Fruit fly (Drosophila melanogaster): Measurements from ENCODE around the gene Zip71B.

Zip71B gene

dm6 chr3L:14956288-14957032, 35.6 kb upstream of the Zip71B start (continued):
- no peak for TF ChIP-seq tap (tag; optimal IDR thresholded peaks at IDR 0.05)
- TF ChIP-seq chm (GFP tag; IDR thresholded peaks at IDR 0.05) = no peak
- peak; percentile 20 for TF ChIP-seq CG12219 (GFP tag; optimal IDR thresholded peaks at IDR 0.05)
- no peak for TF ChIP-seq chinmo (GFP tag; IDR thresholded peaks at IDR 0.05; ENCODE audit: partially characterized antibody)
- TF ChIP-seq Scr (GFP tag; IDR thresholded peaks at IDR 0.05; ENCODE audit: partially characterized antibody) = no peak
- TF ChIP-seq Dek (tag; optimal IDR thresholded peaks at IDR 0.05) = no peak
- no peak for TF ChIP-seq CG17612 (GFP tag; IDR thresholded peaks at IDR 0.05)
- no peak for TF ChIP-seq pb (GFP tag; optimal IDR thresholded peaks at IDR 0.05)
- no peak for TF ChIP-seq CG6689 (GFP tag; IDR thresholded peaks at IDR 0.05)
- TF ChIP-seq gce (GFP tag; IDR thresholded peaks at IDR 0.05) = no peak
- TF ChIP-seq CG2120 (GFP tag; optimal IDR thresholded peaks at IDR 0.05) = no peak
- TF ChIP-seq CG5180 (GFP tag; optimal IDR thresholded peaks at IDR 0.05) = no peak
- peak; percentile 39; the same call in 1 of the 2 replicates for TF ChIP-seq onecut (GFP tag; IDR thresholded peaks at IDR 0.05)
- no peak for TF ChIP-seq jumu (GFP tag; optimal IDR thresholded peaks at IDR 0.05)
- TF ChIP-seq CG15269 (tag; optimal IDR thresholded peaks at IDR 0.05) = no peak
- TF ChIP-seq CG31441 (GFP tag; IDR thresholded peaks at IDR 0.05) = peak; percentile 52
- no peak for TF ChIP-seq CG32772 (GFP tag; IDR thresholded peaks at IDR 0.05)
- no peak for TF ChIP-seq dan (GFP tag; IDR thresholded peaks at IDR 0.05)
- TF ChIP-seq inv (GFP tag; IDR thresholded peaks at IDR 0.05; ENCODE audit: partially characterized antibody) = no peak
- no peak for TF ChIP-seq nmo (GFP tag; optimal IDR thresholded peaks at IDR 0.05)
- no peak for TF ChIP-seq pum (GFP tag; optimal IDR thresholded peaks at IDR 0.05)
- TF ChIP-seq sr (GFP tag; IDR thresholded peaks at IDR 0.05) = no peak
- peak; percentile 8 for TF ChIP-seq Elba2 (GFP tag; optimal IDR thresholded peaks at IDR 0.05)
- TF ChIP-seq CG14014 (GFP tag; IDR thresholded peaks at IDR 0.05) = no peak
- no peak for TF ChIP-seq CG15514 (GFP tag; optimal IDR thresholded peaks at IDR 0.05)
- TF ChIP-seq Gsc (GFP tag; IDR thresholded peaks at IDR 0.05) = no peak
- TF ChIP-seq dm (GFP tag; optimal IDR thresholded peaks at IDR 0.05) = no peak
- TF ChIP-seq dati (GFP tag; IDR thresholded peaks at IDR 0.05) = no peak
- peak in 1 of 2 experiments; percentile 39 for TF ChIP-seq Pdp1 (GFP tag; optimal IDR thresholded peaks at IDR 0.05)
- TF ChIP-seq CG1233 (GFP tag; optimal IDR thresholded peaks at IDR 0.05) = peak; percentile 79
- TF ChIP-seq CG15073 (GFP tag; optimal IDR thresholded peaks at IDR 0.05) = no peak
- peak; percentile 24 for TF ChIP-seq tio (GFP tag; optimal IDR thresholded peaks at IDR 0.05)
- no peak for TF ChIP-seq CG10147 (GFP tag; optimal IDR thresholded peaks at IDR 0.05)
- TF ChIP-seq CG12942 (GFP tag; optimal IDR thresholded peaks at IDR 0.05) = peak; percentile 7
- no peak for TF ChIP-seq CG13894 (tag; optimal IDR thresholded peaks at IDR 0.05)
- no peak for TF ChIP-seq Bteb2 (GFP tag; optimal IDR thresholded peaks at IDR 0.05)
- TF ChIP-seq Dbx (GFP tag; IDR thresholded peaks at IDR 0.05) = no peak
- TF ChIP-seq CG2678 (tag; optimal IDR thresholded peaks at IDR 0.05) = no peak
- no peak for TF ChIP-seq rib (GFP tag; IDR thresholded peaks at IDR 0.05)
- no peak for TF ChIP-seq CG8944 (GFP tag; optimal IDR thresholded peaks at IDR 0.05)
- no peak for TF ChIP-seq gfzf (GFP tag; optimal IDR thresholded peaks at IDR 0.05)
- no peak for TF ChIP-seq sisA (GFP tag; IDR thresholded peaks at IDR 0.05)
- TF ChIP-seq CG16815 (GFP tag; optimal IDR thresholded peaks at IDR 0.05) = peak; percentile 2
- no peak for TF ChIP-seq CG7963 (GFP tag; IDR thresholded peaks at IDR 0.05; ENCODE audit: partially characterized antibody)
- peak; percentile 58 for TF ChIP-seq CG18262 (tag; optimal IDR thresholded peaks at IDR 0.05)
- TF ChIP-seq ATbp (GFP tag; optimal IDR thresholded peaks at IDR 0.05) = no peak
- TF ChIP-seq CG11504 (tag; optimal IDR thresholded peaks at IDR 0.05) = no peak
- TF ChIP-seq nom (GFP tag; optimal IDR thresholded peaks at IDR 0.05) = no peak
- TF ChIP-seq z (GFP tag; IDR thresholded peaks at IDR 0.05) = no peak
- TF ChIP-seq CG33213 (GFP tag; optimal IDR thresholded peaks at IDR 0.05) = peak; percentile 16
